Worm (Caenorhabditis elegans) whole organism, L1 larva: ENCODE results near the gene F32D8.1.
A peak's percentile ranks its signal among the peaks of the same experiment; 100 is the strongest.

Experiments
- C04F5.9 ChIP-seq: sonication (generic microtip); optimal IDR thresholded peaks from 2 replicates; lab custom pipeline; 2016; ENCODE audit warnings: missing genetic modification characterization, missing compliant biosample characterization
- C16A3.4 ChIP-seq: fragments of 150-350 bp; optimal IDR thresholded peaks from 2 replicates; lab custom pipeline; 2014; ENCODE audit warnings: missing biosample characterization, missing genetic modification characterization
- F16B12.6 ChIP-seq: fragments of 150-350 bp; optimal IDR thresholded peaks from 2 replicates; lab custom pipeline; 2014; ENCODE audit warnings: missing biosample characterization, missing genetic modification characterization
- Y116A8C.19 ChIP-seq: sonication (generic microtip); optimal IDR thresholded peaks from 2 replicates; lab custom pipeline; 2016; ENCODE audit warnings: missing compliant biosample characterization, missing genetic modification characterization, borderline replicate concordance
- alr-1 ChIP-seq: fragments of 200-800 bp; sonication (Bioruptor generic); optimal IDR thresholded peaks from 2 replicates; lab custom pipeline; 2018; ENCODE audit warnings: borderline replicate concordance, mild to moderate bottlenecking, missing genetic modification characterization, missing compliant biosample characterization
- aly-2 ChIP-seq: fragments of 150-350 bp; optimal IDR thresholded peaks from 2 replicates; lab custom pipeline; 2014; ENCODE audit warnings: missing biosample characterization, missing genetic modification characterization
- blmp-1 ChIP-seq: fragments of 150-350 bp; optimal IDR thresholded peaks from 2 replicates; lab custom pipeline; 2014; ENCODE audit warnings: missing biosample characterization, missing genetic modification characterization
- ceh-8 ChIP-seq: fragments of 200-800 bp; sonication (Bioruptor generic); optimal IDR thresholded peaks from 2 replicates; lab custom pipeline; 2018; ENCODE audit warnings: mild to moderate bottlenecking, missing genetic modification characterization, moderate library complexity, missing compliant biosample characterization
- ceh-90 ChIP-seq: sonication (generic microtip); optimal IDR thresholded peaks from 2 replicates; lab custom pipeline; 2016; ENCODE audit warnings: missing genetic modification characterization, missing compliant biosample characterization
- ces-1 ChIP-seq: fragments of 150-350 bp; optimal IDR thresholded peaks from 2 replicates; lab custom pipeline; 2014; ENCODE audit warnings: missing biosample characterization, missing genetic modification reagents, missing genetic modification characterization
- dpl-1 ChIP-seq, 3 experiments: fragments of 150-350 bp in 2 of 3; sonication (generic microtip) in 1 of 3; optimal IDR thresholded peaks; 2 replicates each; lab custom pipeline; 2014 to 2017; ENCODE audit warnings: missing biosample characterization in 3 of 3, missing genetic modification characterization in 3 of 3, missing genetic modification reagents in 3 of 3
- efl-3 ChIP-seq: fragments of 200-800 bp; sonication (Bioruptor generic); optimal IDR thresholded peaks from 2 replicates; lab custom pipeline; 2018; ENCODE audit warnings: mild to moderate bottlenecking, missing genetic modification characterization, missing compliant biosample characterization
- egl-27 ChIP-seq, 2 experiments: fragments of 150-350 bp in 1 of 2; sonication (generic microtip); optimal IDR thresholded peaks; 3 replicates each; lab custom pipeline; 2017 to 2018; ENCODE audit warnings: missing biosample characterization in 2 of 2, missing genetic modification characterization in 2 of 2, missing genetic modification reagents in 2 of 2
- elt-2 ChIP-seq: sonication (generic microtip); optimal IDR thresholded peaks from 2 replicates; lab custom pipeline; 2016; ENCODE audit warnings: missing genetic modification characterization, mild to moderate bottlenecking, inconsistent platforms, missing compliant biosample characterization, missing genetic modification reagents
- fkh-10 ChIP-seq: sonication (generic microtip); optimal IDR thresholded peaks from 2 replicates; lab custom pipeline; 2017; ENCODE audit warnings: missing biosample characterization, missing genetic modification reagents, missing genetic modification characterization
- fkh-4 ChIP-seq: sonication (generic microtip); optimal IDR thresholded peaks from 2 replicates; lab custom pipeline; 2016; ENCODE audit warnings: missing compliant biosample characterization, missing genetic modification characterization, borderline replicate concordance
- fkh-8 ChIP-seq: sonication (generic microtip); optimal IDR thresholded peaks from 2 replicates; lab custom pipeline; 2016; ENCODE audit warnings: mild to moderate bottlenecking, missing genetic modification characterization, missing compliant biosample characterization
- grh-1 ChIP-seq: fragments of 200-800 bp; sonication (Bioruptor generic); IDR thresholded peaks from 2 replicates; pipeline ENCODE4 v1.3.6; 2022; ENCODE audit warnings: missing genetic modification reagents, missing genetic modification characterization, missing compliant biosample characterization
- hlh-4 ChIP-seq: sonication (generic microtip); optimal IDR thresholded peaks from 2 replicates; lab custom pipeline; 2016; ENCODE audit warnings: mild to moderate bottlenecking, missing genetic modification characterization, missing compliant biosample characterization
- hpl-2 ChIP-seq: fragments of 150-350 bp; optimal IDR thresholded peaks from 2 replicates; lab custom pipeline; 2014; ENCODE audit warnings: missing biosample characterization, missing genetic modification reagents, missing genetic modification characterization
- irx-1 ChIP-seq: sonication (generic microtip); optimal IDR thresholded peaks from 2 replicates; lab custom pipeline; 2016; ENCODE audit warnings: missing genetic modification characterization, missing compliant biosample characterization
- lin-13 ChIP-seq: fragments of 150-350 bp; optimal IDR thresholded peaks from 2 replicates; lab custom pipeline; 2014; ENCODE audit warnings: missing biosample characterization, missing genetic modification reagents, missing genetic modification characterization
- lin-14 ChIP-seq: fragments of 200-800 bp; sonication (Bioruptor generic); optimal IDR thresholded peaks from 2 replicates; lab custom pipeline; 2018; ENCODE audit warnings: mild to moderate bottlenecking, missing genetic modification characterization, moderate library complexity, missing compliant biosample characterization
- lin-35 ChIP-seq, 2 experiments: fragments of 150-350 bp; optimal IDR thresholded peaks; 2 replicates each; lab custom pipeline; 2014; ENCODE audit warnings: missing biosample characterization in 2 of 2, missing genetic modification characterization in 2 of 2, missing genetic modification reagents in 2 of 2
- mdl-1 ChIP-seq, 2 experiments: fragments of 150-350 bp; optimal IDR thresholded peaks; 2 replicates each; lab custom pipeline; 2014 to 2017; ENCODE audit warnings: missing biosample characterization in 2 of 2, missing genetic modification characterization in 2 of 2, inconsistent platforms in 1 of 2
- mep-1 ChIP-seq: fragments of 150-350 bp; optimal IDR thresholded peaks from 2 replicates; lab custom pipeline; 2014; ENCODE audit warnings: missing biosample characterization, missing genetic modification characterization
- nhr-11 ChIP-seq: fragments of 150-350 bp; optimal IDR thresholded peaks from 2 replicates; lab custom pipeline; 2014; ENCODE audit warnings: missing biosample characterization, missing genetic modification characterization
- nhr-12 ChIP-seq: sonication (generic microtip); optimal IDR thresholded peaks from 2 replicates; lab custom pipeline; 2017; ENCODE audit warnings: missing biosample characterization, missing genetic modification characterization
- nhr-19 ChIP-seq: fragments of 200-800 bp; sonication (Bioruptor generic); conservative IDR thresholded peaks from 2 replicates; pipeline ENCODE4 v1.3.6; 2022; ENCODE audit warnings: missing genetic modification characterization, missing compliant biosample characterization
- nhr-47 ChIP-seq: sonication (generic microtip); optimal IDR thresholded peaks from 2 replicates; lab custom pipeline; 2016; ENCODE audit warnings: mild to moderate bottlenecking, missing genetic modification characterization, moderate library complexity, missing compliant biosample characterization
- nhr-71 ChIP-seq: sonication (generic microtip); optimal IDR thresholded peaks from 2 replicates; lab custom pipeline; 2016; ENCODE audit warnings: mild to moderate bottlenecking, missing genetic modification characterization, moderate library complexity, missing compliant biosample characterization
- nhr-77 ChIP-seq: fragments of 150-350 bp; optimal IDR thresholded peaks from 2 replicates; lab custom pipeline; 2014; ENCODE audit warnings: missing biosample characterization, missing genetic modification characterization
- nhr-90 ChIP-seq: sonication (generic microtip); optimal IDR thresholded peaks from 2 replicates; lab custom pipeline; 2016; ENCODE audit warnings: mild to moderate bottlenecking, missing genetic modification characterization, missing compliant biosample characterization; ENCODE audit not compliant: poor library complexity
- pag-3 ChIP-seq: sonication (generic microtip); optimal IDR thresholded peaks from 2 replicates; lab custom pipeline; 2017; ENCODE audit warnings: missing genetic modification characterization, mild to moderate bottlenecking, missing compliant biosample characterization, antibody characterized with exemption, borderline replicate concordance; ENCODE audit not compliant: insufficient read depth
- rnt-1 ChIP-seq: sonication (generic microtip); optimal IDR thresholded peaks from 2 replicates; lab custom pipeline; 2016; ENCODE audit warnings: mild to moderate bottlenecking, missing genetic modification characterization, moderate library complexity, missing compliant biosample characterization
- snpc-4 ChIP-seq: fragments of 150-350 bp; optimal IDR thresholded peaks from 2 replicates; lab custom pipeline; 2014; ENCODE audit warnings: missing biosample characterization, missing genetic modification characterization
- snu-23 ChIP-seq: sonication (generic microtip); optimal IDR thresholded peaks from 2 replicates; lab custom pipeline; 2016; ENCODE audit warnings: missing genetic modification characterization, missing compliant biosample characterization
- sptf-1 ChIP-seq: fragments of 150-350 bp; optimal IDR thresholded peaks from 2 replicates; lab custom pipeline; 2014; ENCODE audit warnings: missing biosample characterization, missing genetic modification characterization
- tbx-2 ChIP-seq: sonication (generic microtip); optimal IDR thresholded peaks from 2 replicates; lab custom pipeline; 2016; ENCODE audit warnings: missing genetic modification characterization, missing compliant biosample characterization
- tlp-1 ChIP-seq: fragments of 150-350 bp; optimal IDR thresholded peaks from 2 replicates; lab custom pipeline; 2014; ENCODE audit warnings: missing biosample characterization, missing genetic modification characterization
- unc-130 ChIP-seq: fragments of 150-350 bp; optimal IDR thresholded peaks from 2 replicates; lab custom pipeline; 2017; ENCODE audit warnings: missing biosample characterization, missing genetic modification characterization, inconsistent platforms
- unc-30 ChIP-seq: sonication (generic microtip); optimal IDR thresholded peaks from 2 replicates; lab custom pipeline; 2017; ENCODE audit warnings: missing biosample characterization, missing genetic modification characterization
- unc-62 ChIP-seq: fragments of 150-350 bp; optimal IDR thresholded peaks from 2 replicates; lab custom pipeline; 2014; ENCODE audit warnings: missing biosample characterization, missing genetic modification reagents, missing genetic modification characterization
- zag-1 ChIP-seq: fragments of 150-350 bp; optimal IDR thresholded peaks from 2 replicates; lab custom pipeline; 2014; ENCODE audit warnings: missing biosample characterization, missing genetic modification characterization
- ztf-11 ChIP-seq, 2 experiments: sonication (generic microtip); optimal IDR thresholded peaks; 2 replicates each; lab custom pipeline; 2016 to 2017; ENCODE audit warnings: missing genetic modification characterization in 2 of 2, missing biosample characterization in 1 of 2, missing compliant biosample characterization in 1 of 2
- ztf-4 ChIP-seq: fragments of 150-350 bp; optimal IDR thresholded peaks from 2 replicates; lab custom pipeline; 2014; ENCODE audit warnings: missing biosample characterization, missing genetic modification characterization

F32D8.1 gene

DNA sequence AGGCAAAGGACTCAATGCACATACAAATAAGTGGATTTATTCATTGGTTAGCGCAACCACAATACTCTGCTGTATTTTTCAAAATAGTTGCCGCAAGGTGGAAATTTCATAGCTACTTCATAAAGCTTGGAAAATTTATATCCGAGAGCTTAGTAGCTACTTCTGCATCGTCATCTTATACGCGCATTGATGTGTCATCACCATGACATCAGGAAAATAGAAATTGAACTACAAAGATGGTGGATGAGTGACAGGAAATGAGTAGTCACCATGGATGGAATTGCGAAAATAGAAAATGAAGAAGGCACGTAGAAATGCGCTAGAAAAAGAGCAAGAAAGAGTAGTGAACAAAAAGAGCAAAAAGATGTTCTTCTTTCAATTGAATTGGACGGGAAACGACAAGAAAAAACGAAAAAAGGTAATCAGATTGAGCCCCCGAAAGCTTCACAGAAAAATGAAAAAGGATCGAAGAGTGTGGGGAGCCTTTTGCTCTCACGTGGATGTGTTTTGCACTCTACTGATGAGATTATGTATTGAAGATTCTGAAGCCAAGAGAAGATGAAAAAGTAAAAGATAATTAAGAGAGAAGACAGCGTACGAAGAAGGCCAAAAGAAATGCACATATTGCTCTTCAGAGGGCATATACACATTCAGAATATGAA is 5.6 kb upstream of the F32D8.1 start:
- TF ChIP-seq ceh-90 (tag; lab: Kevin White, UChicago): no peak
- TF ChIP-seq unc-30 (tag; lab: Kevin White, UChicago): no peak
- TF ChIP-seq lin-35 (GFP tag; optimal IDR thresholded peaks at IDR 0.05; lab: Kevin White, UChicago): no peak
- TF ChIP-seq tbx-2 (tag; lab: Kevin White, UChicago): no peak
- TF ChIP-seq fkh-10 (GFP tag; lab: Kevin White, UChicago): peak; percentile 96
- peak; percentile 64 for TF ChIP-seq ces-1 (GFP tag; lab: Kevin White, UChicago)
- TF ChIP-seq C04F5.9 (tag; lab: Kevin White, UChicago): no peak
- TF ChIP-seq nhr-47 (tag; lab: Kevin White, UChicago): peak; percentile 28
- TF ChIP-seq pag-3 (tag; lab: Kevin White, UChicago): no peak
- TF ChIP-seq rnt-1: no peak
- TF ChIP-seq irx-1 (tag; lab: Kevin White, UChicago): no peak
- TF ChIP-seq F16B12.6 (tag; lab: Kevin White, UChicago): no peak
- no peak for TF ChIP-seq efl-3 (GFP tag; lab: Kevin White, UChicago)
- TF ChIP-seq nhr-11 (tag; lab: Kevin White, UChicago): no peak
- TF ChIP-seq aly-2 (tag; lab: Kevin White, UChicago): no peak
- no peak for TF ChIP-seq ztf-4
- no peak for TF ChIP-seq ztf-11 (tag; optimal IDR thresholded peaks at IDR 0.05; lab: Kevin White, UChicago)
- TF ChIP-seq hlh-4 (tag; lab: Kevin White, UChicago): no peak
- TF ChIP-seq unc-62 (GFP tag; lab: Kevin White, UChicago): no peak
- TF ChIP-seq mdl-1 (tag; optimal IDR thresholded peaks at IDR 0.05; lab: Kevin White, UChicago): no peak
- TF ChIP-seq nhr-12: no peak
- no peak for TF ChIP-seq dpl-1 (GFP tag; optimal IDR thresholded peaks at IDR 0.05; lab: Kevin White, UChicago)
- no peak for TF ChIP-seq snu-23 (GFP tag; lab: Kevin White, UChicago)
- no peak for TF ChIP-seq egl-27 (tag; optimal IDR thresholded peaks at IDR 0.05; lab: Kevin White, UChicago)
- no peak for TF ChIP-seq elt-2 (tag; lab: Kevin White, UChicago)
- TF ChIP-seq lin-14 (GFP tag; lab: Kevin White, UChicago): peak; percentile 76
- TF ChIP-seq lin-13 (GFP tag; lab: Kevin White, UChicago): no peak
- no peak for TF ChIP-seq fkh-4
- TF ChIP-seq C16A3.4 (tag; lab: Kevin White, UChicago): no peak
- TF ChIP-seq zag-1 (tag; lab: Kevin White, UChicago): no peak
- TF ChIP-seq blmp-1 (tag; lab: Kevin White, UChicago): no peak
- TF ChIP-seq sptf-1 (tag; lab: Kevin White, UChicago): no peak
- peak; percentile 7 for TF ChIP-seq mep-1 (tag; lab: Kevin White, UChicago)
- no peak for TF ChIP-seq unc-130 (tag; lab: Kevin White, UChicago)
- TF ChIP-seq nhr-71: peak; percentile 59
- no peak for TF ChIP-seq nhr-19 (GFP tag; lab: Robert Waterston, UW)
- TF ChIP-seq tlp-1 (tag; lab: Kevin White, UChicago): no peak
- no peak for TF ChIP-seq hpl-2 (GFP tag; lab: Kevin White, UChicago)
- no peak for TF ChIP-seq alr-1 (tag; lab: Kevin White, UChicago)
- TF ChIP-seq snpc-4: no peak
- no peak for TF ChIP-seq Y116A8C.19 (tag; lab: Kevin White, UChicago)
- no peak for TF ChIP-seq ceh-8
- no peak for TF ChIP-seq nhr-90
- TF ChIP-seq grh-1 (GFP tag; lab: Robert Waterston, UW): no peak
- no peak for TF ChIP-seq fkh-8
- no peak for TF ChIP-seq nhr-77
